Worm (Caenorhabditis elegans) whole organism, L4/young adult: ENCODE results near the gene decr-1.3.

Source experiments
- W03F9.2 ChIP-seq: fragments of 150-350 bp; optimal IDR thresholded peaks from 2 replicates; lab custom pipeline; 2014; ENCODE audit warnings: missing biosample characterization, missing genetic modification characterization
- dao-5 ChIP-seq: sonication (generic microtip); optimal IDR thresholded peaks from 2 replicates; lab custom pipeline; 2016; ENCODE audit warnings: missing genotype, missing genetic modification characterization, moderate library complexity, missing compliant biosample characterization
- him-1 ChIP-seq: sonication (generic microtip); optimal IDR thresholded peaks from 2 replicates; lab custom pipeline; 2016; ENCODE audit warnings: missing genotype, missing genetic modification reagents, missing genetic modification characterization, missing compliant biosample characterization

Gene decr-1.3

DNA sequence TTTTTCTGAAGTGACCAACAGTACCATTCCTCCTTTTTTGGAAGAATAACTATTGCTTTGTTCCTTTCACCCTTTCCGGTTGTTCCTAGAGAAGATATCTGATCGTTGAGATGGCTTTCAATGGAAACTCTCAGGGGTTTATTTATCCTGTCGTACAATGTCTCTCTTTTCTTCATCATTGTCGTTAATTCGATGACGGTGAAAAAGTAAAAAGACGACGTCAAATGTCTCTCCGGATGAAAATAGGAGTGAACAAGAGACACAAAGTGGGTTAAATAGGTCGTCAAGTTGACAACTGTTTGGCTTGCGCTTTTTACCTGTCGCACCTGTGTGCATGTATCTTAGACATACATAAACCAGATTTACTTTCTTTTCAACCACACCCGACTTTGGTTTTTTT is 20.6 kb upstream of the decr-1.3 start:
- TF ChIP-seq dao-5 (tag; lab: Kevin White, UChicago) (no peak), him-1 (tag; lab: Kevin White, UChicago) (no peak), W03F9.2 (tag; lab: Kevin White, UChicago) (no peak)

DNA sequence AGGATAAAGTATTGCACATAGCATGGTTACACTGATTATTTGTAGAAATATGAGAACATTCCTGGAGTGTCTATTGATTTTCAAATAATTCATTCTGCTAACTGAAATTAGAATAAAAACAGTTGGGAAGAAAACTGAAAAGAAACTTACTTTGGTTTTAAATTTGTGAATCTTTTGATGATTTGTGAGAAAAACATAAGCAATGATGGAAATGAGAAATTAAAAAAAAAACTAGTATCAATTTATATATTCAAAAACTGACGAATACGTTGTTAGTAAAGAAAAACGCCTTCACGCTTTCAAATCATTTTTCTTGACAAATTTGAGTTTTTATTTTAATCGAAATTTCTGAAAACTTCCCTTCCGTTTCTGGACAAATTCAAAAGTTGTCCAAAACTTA is 19.8 kb upstream of the decr-1.3 start, which contains the start of gene T05C12.9:
Gene T05C12.9 (minus strand): TSS at position 101 of the 400 bp plus-strand sequence.
- TF ChIP-seq dao-5 (tag; lab: Kevin White, UChicago) (no peak), W03F9.2 (tag; lab: Kevin White, UChicago) (no peak), him-1 (tag; lab: Kevin White, UChicago) (no peak)

DNA sequence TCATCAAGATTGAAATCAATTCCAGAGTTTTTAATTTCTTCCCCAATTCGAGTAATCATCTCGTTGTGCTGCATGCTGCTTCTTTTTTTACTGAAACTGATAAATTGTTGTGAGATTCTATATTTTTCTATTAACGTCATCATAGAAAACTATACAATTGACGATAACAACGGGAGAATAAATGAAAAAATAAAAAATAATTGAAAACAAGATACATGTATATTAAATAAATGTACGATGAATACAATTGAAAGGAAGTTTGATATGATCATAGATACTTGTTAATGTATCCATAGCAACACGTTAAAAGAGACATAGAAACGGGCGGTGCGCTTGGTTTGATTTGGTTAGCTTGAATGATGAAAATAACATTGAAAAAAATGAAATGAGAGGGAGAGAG is 17.1 kb upstream of the decr-1.3 start, which contains the start of gene T05C12.8:
Gene T05C12.8 (minus strand): TSS at position 101 of the 400 bp plus-strand sequence.
- TF ChIP-seq him-1 (tag; lab: Kevin White, UChicago) (no peak), dao-5 (tag; lab: Kevin White, UChicago) (no peak), W03F9.2 (tag; lab: Kevin White, UChicago) (no peak)

DNA sequence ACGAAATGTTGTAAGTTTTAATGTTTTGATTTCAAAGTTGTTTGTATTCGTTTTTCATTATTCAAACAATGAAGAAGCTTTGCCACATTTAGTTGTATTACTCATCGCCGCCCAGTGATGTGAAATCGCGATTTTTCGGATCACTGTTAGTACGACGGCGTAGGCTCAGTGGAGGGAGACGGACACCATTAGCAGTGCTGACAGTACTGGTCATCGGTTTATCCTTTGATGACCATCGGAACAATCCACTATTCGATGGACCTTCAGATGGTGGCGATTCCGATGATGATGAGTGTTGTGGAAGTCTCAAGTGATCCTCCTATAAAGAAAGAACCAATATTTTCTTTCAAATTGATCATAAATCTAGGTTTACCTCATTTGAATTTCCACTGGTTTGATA is 14.2 kb upstream of the decr-1.3 start:
- TF ChIP-seq dao-5 (tag; lab: Kevin White, UChicago): no peak
- TF ChIP-seq him-1 (tag; lab: Kevin White, UChicago): no peak
- TF ChIP-seq W03F9.2 (tag; lab: Kevin White, UChicago): no peak

DNA sequence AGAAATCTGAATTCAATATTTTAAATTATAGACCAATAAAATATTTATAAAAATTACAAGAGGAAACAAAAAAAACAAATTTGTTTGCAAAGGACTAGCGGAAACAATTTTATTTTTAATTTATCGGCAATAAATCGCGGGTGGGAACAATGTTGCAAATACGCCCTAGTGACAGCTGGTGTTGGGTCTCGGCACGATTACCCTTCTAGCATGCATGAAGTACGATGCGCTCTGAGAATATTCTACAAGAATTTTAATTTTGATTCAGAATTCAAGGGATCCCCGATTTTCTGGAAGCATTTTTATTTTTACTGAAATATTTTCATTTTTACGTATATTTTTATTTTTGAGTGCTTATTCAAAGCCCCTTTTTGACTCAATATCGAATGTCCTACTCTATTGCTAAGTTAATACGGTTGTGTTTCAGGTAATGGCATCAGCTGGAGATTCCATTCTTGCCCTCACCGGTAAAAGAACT is 11.7 kb upstream of the decr-1.3 start, which contains the start of the genes mig-5 and cct-1:
Gene mig-5 (minus strand): TSS at position 8 of the 478 bp plus-strand sequence.
Gene cct-1 (plus strand): TSS at position 428 of the 478 bp plus-strand sequence.
- peak; percentile 96 for TF ChIP-seq W03F9.2 (tag; lab: Kevin White, UChicago)
- peak; percentile 84 for TF ChIP-seq him-1 (tag; lab: Kevin White, UChicago)
- no peak for TF ChIP-seq dao-5 (tag; lab: Kevin White, UChicago)

DNA sequence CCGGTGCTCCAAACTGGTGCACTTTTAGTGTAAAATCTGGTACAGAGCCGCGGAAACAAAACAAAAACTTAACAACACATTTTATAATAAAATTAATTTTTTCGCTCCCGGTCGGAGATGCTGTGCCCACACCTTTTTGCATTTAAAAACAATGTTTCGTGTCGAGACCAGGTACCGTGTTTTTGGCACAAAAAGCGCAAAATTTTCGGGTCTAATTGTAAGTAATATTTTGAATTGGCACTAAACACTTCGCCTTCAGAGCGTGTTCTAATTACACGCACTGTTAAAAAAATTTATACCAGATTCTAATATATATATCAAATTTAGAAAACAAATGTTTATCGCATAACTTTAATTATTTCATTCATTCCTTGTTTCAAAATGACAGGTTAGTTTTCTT is 8.1 kb upstream of the decr-1.3 start, which contains the start of gene dylt-3:
Gene dylt-3 (plus strand): TSS at position 301 of the 400 bp plus-strand sequence.
- TF ChIP-seq him-1 (tag; lab: Kevin White, UChicago) (no peak), W03F9.2 (tag; lab: Kevin White, UChicago) (no peak)

DNA sequence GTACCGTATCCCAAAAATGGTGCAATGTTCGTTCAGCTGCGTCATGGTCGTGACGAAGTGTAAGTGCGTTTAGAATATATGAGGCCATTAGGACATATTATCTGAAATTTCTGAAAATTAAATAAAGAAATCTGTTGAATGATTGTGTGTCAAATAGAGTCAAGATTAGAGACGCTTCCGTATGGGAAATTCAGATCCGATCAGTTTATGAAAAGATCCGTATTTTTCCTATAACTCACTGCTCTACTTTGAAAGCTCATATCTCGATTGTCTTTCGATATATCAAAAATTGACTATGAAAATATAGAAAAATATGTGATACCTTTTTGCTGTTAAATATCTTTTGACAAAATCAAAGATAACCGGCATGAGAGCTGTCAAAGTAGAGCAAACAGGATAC is 6.9 kb upstream of the decr-1.3 start, which contains the start of gene T05C12.4:
Gene T05C12.4 (minus strand): TSS at position 101 of the 400 bp plus-strand sequence.
- no peak for TF ChIP-seq W03F9.2 (tag; lab: Kevin White, UChicago)
- no peak for TF ChIP-seq dao-5 (tag; lab: Kevin White, UChicago)
- TF ChIP-seq him-1 (tag; lab: Kevin White, UChicago): no peak

DNA sequence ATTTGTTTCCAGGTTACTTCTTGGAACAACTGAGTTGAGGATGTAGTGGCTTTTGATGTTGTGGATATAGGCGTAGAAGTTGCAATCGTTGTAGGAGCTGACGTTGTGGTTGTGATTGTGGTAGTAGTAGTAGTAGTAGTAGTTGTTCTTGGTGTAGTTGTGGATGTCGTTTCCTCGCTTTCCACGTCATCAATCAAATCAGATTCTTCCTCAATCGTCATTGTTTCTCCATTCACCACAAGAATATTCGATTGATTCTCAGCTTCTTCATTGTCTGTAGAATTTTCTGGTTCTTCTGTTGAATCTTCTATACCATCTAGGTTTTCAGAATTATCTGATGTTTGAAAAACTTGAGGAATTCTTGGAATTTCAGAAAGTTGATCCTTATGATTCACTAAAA is 5.3 kb upstream of the decr-1.3 start:
- TF ChIP-seq him-1 (tag; lab: Kevin White, UChicago) (no peak), W03F9.2 (tag; lab: Kevin White, UChicago) (no peak), dao-5 (tag; lab: Kevin White, UChicago) (no peak)

DNA sequence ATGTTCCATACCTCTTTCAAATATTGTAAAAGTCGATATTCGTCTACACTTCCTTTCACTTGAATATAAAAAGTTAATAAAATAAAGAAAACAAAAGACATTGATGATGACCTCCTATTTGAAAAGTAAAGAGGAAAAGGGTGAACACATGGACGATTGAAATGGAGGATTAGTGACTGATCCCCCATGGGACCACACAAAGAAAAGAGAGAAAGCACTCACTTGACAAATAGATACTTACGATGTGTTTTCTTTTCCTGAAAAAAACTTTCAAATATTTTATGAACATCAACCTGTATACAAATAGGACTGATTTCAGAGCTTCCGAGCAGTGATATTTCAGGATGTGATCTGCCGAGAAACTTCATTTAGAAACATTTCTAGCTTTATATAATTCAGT is 3.7 kb upstream of the decr-1.3 start, which contains the start of gene acr-14:
Gene acr-14 (minus strand): TSS at position 101 of the 400 bp plus-strand sequence.
- TF ChIP-seq W03F9.2 (tag; lab: Kevin White, UChicago) (no peak), dao-5 (tag; lab: Kevin White, UChicago) (no peak), him-1 (tag; lab: Kevin White, UChicago) (no peak)

DNA sequence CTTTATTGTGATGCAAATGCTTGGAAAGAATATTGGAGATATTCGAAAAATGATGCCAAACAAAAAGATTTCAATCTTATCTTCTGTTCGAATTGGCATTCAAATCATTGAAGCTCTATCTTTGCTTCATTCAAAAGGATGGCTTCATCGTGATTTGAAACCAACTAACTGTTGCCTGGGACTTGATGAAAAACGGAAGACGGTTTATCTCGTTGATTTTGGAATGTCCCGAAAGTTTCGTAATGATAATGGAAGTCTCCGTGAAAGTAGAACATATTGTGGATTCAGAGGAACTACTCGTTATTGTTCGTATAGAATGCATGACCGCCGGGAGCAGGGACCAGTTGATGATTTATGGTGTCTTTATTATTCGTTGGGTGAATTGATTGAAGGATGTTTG is 799 bp upstream of the decr-1.3 start:
- no peak for TF ChIP-seq W03F9.2 (tag; lab: Kevin White, UChicago)
- TF ChIP-seq him-1 (tag; lab: Kevin White, UChicago): no peak

DNA sequence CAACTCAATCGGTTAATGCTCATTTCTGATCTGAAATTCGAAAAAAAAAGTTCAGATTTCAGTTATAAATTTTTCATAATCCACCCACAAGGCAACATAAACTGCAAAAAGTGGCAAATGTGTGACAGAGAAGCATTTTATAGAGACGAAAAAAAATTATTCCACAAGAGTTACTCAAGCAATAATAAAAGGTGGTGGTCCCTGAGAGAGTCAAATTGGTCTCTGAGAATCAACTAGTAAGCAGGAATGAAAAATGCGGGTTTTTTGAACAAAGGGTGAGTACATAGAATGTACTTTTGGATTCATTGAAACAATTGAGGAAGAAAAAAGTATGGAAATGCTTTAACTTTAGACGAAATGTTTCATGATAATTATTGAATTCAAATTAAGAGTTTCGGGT is 3.0 kb downstream of the decr-1.3 start, which contains the start of gene T05C12.11:
Gene T05C12.11 (minus strand): TSS at position 101 of the 400 bp plus-strand sequence.
- no peak for TF ChIP-seq dao-5 (tag; lab: Kevin White, UChicago)
- no peak for TF ChIP-seq W03F9.2 (tag; lab: Kevin White, UChicago)

DNA sequence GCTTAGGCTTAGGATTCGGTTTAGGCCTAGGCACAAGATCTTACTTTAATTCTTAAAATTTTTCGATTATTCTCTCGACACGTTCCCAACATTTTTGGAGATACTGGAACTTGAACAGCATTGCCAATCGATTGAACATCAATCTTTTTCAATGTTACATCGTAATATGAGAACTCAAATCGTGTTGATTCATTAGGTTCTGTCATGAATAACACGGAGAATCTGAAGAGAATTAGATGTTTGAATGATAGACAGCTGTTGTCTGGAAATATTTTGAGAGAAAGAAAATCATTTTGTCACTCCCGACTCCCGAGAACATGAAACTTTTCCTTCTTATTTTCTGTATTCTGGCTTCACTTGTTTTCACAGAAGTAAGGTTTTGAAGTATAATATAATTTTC is 4.1 kb downstream of the decr-1.3 start, which contains the start of gene T05C12.15:
Gene T05C12.15 (plus strand): TSS at position 301 of the 400 bp plus-strand sequence.
- TF ChIP-seq W03F9.2 (tag; lab: Kevin White, UChicago) (no peak), dao-5 (tag; lab: Kevin White, UChicago) (no peak), him-1 (tag; lab: Kevin White, UChicago) (no peak)

DNA sequence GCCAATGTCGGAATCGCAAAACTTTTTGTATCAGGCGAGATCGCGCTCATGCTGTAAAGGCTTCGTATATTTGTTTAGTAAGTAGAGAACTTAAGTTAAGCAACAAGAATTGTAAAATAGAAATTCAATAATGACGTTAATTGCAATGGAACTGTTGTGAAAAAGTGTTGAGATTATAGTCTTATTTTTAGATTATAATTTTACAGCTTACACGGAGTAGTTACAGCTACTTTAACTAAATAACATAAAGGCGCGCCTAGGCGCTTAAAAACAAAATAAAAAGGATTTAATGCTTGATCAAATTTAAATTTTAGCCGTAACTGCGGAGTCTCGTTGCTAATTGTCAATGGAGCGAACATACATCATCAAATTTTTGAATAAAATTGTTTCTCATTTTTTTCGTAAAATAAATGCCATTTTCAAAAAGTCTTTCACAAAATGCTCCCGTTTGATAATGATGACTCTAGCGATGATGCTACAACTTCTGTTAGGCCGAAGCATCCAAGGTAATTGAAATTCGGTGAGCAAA is 11.2 kb downstream of the decr-1.3 start, which contains the start of the genes emb-27 and rrf-3:
Gene emb-27 (minus strand): TSS at position 51 of the 529 bp plus-strand sequence.
Gene rrf-3 (plus strand): TSS at position 346 of the 529 bp plus-strand sequence.
- TF ChIP-seq him-1 (tag; lab: Kevin White, UChicago) (no peak), W03F9.2 (tag; lab: Kevin White, UChicago) (no peak), dao-5 (tag; lab: Kevin White, UChicago) (no peak)
